Fruit fly (Drosophila melanogaster): ENCODE measurements around the gene Cyp6a16.

Cyp6a16 gene

DNA sequence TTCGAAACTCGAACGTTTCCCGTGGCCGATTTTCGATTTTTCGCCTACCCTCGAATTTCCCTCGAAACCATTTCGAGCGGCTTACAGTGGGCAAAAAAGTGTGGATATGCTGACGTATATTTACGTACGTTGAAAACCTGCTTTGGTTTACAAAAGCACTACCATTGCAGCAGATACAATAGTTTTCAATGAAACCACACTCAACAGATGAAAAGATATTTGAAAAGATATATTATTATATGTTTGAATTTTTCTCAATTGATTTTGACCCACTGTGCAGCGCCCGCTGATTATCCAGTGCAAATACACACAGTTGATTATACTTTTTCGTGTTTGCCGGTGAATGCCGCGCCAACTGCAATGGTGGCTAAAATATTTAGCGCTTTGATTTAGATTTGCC is 13.5 kb downstream of the Cyp6a16 start (continued):
- TF ChIP-seq CG12071 (GFP tag; optimal IDR thresholded peaks at IDR 0.05) (no peak), E2f2 (GFP tag; IDR thresholded peaks at IDR 0.05) (0 out of 2 replicates have a peak, but pooled peaks have one; percentile 30), CG18764 (GFP tag; optimal IDR thresholded peaks at IDR 0.05) (no peak), sima (GFP tag; optimal IDR thresholded peaks at IDR 0.05) (no peak), crol (GFP tag; IDR thresholded peaks at IDR 0.05) (no peak), en (GFP tag; optimal IDR thresholded peaks at IDR 0.05) (no peak), ERR (GFP tag; optimal IDR thresholded peaks at IDR 0.05) (no peak), chinmo (GFP tag; IDR thresholded peaks at IDR 0.05; ENCODE audit: partially characterized antibody) (no peak), gt (GFP tag; IDR thresholded peaks at IDR 0.05) (no peak), stc (GFP tag; IDR thresholded peaks at IDR 0.05) (no peak), cas (GFP tag; IDR thresholded peaks at IDR 0.05) (no peak), ssp (GFP tag; IDR thresholded peaks at IDR 0.05) (no peak), Sry-δ (GFP tag; optimal IDR thresholded peaks at IDR 0.05) (no peak), Sox100B (GFP tag; optimal IDR thresholded peaks at IDR 0.05) (peak; percentile 5), fu2 (GFP tag; optimal IDR thresholded peaks at IDR 0.05) (no peak), luna (GFP tag; optimal IDR thresholded peaks at IDR 0.05) (no peak), CG13123 (GFP tag; optimal IDR thresholded peaks at IDR 0.05) (no peak), br (optimal IDR thresholded peaks at IDR 0.05) (no peak), Bgb (GFP tag; IDR thresholded peaks at IDR 0.05; ENCODE audit: partially characterized antibody) (no peak), h (optimal IDR thresholded peaks at IDR 0.05) (no peak), CG11398 (GFP tag; optimal IDR thresholded peaks at IDR 0.05) (no peak), MESR4 (GFP tag; optimal IDR thresholded peaks at IDR 0.05) (no peak), CG34422 (GFP tag; IDR thresholded peaks at IDR 0.05) (no peak), Rx (GFP tag; IDR thresholded peaks at IDR 0.05) (peak; percentile 31; the same call in 1 of the 2 replicates), usp (GFP tag; optimal IDR thresholded peaks at IDR 0.05) (no peak), Pdp1 (GFP tag; optimal IDR thresholded peaks at IDR 0.05) (no peak), Aef1 (GFP tag; IDR thresholded peaks at IDR 0.05) (no peak), Chrac-16 (GFP tag; optimal IDR thresholded peaks at IDR 0.05) (no peak), Antp (GFP tag; optimal IDR thresholded peaks at IDR 0.05) (no peak), Stat92E (GFP tag; optimal IDR thresholded peaks at IDR 0.05) (no peak), CG34376 (GFP tag; optimal IDR thresholded peaks at IDR 0.05) (no peak), sug (tag; optimal IDR thresholded peaks at IDR 0.05) (no peak), PHDP (tag; optimal IDR thresholded peaks at IDR 0.05) (no peak), al (GFP tag; IDR thresholded peaks at IDR 0.05) (no peak), NC2β (GFP tag; optimal IDR thresholded peaks at IDR 0.05) (no peak), slou (GFP tag; optimal IDR thresholded peaks at IDR 0.05) (peak; percentile 33), Deaf1 (tag; optimal IDR thresholded peaks at IDR 0.05) (no peak), CG14667 (GFP tag; IDR thresholded peaks at IDR 0.05) (no peak), zen2 (GFP tag; IDR thresholded peaks at IDR 0.05; ENCODE audit: partially characterized antibody) (no peak), klu (GFP tag; IDR thresholded peaks at IDR 0.05) (no peak), cwo (GFP tag; optimal IDR thresholded peaks at IDR 0.05) (no peak), so (GFP tag; IDR thresholded peaks at IDR 0.05) (0 out of 3 replicates have a peak, but pooled peaks have one; percentile 32), CG11560 (tag; IDR thresholded peaks at IDR 0.05) (no peak), Opbp (GFP tag; IDR thresholded peaks at IDR 0.05; ENCODE audit: partially characterized antibody) (no peak), E2f1 (GFP tag; IDR thresholded peaks at IDR 0.05) (0 out of 2 replicates have a peak, but pooled peaks have one; percentile 11), CG6683 (GFP tag; optimal IDR thresholded peaks at IDR 0.05) (no peak), CG12744 (GFP tag; optimal IDR thresholded peaks at IDR 0.05) (no peak), pho (GFP tag; optimal IDR thresholded peaks at IDR 0.05) (no peak), sd (tag; optimal IDR thresholded peaks at IDR 0.05) (no peak), CG6791 (GFP tag; IDR thresholded peaks at IDR 0.05; ENCODE audit: partially characterized antibody) (no peak), dysf (GFP tag; IDR thresholded peaks at IDR 0.05) (0 out of 3 replicates have a peak, but pooled peaks have one; percentile 50), Spps (tag; optimal IDR thresholded peaks at IDR 0.05) (no peak), insv (GFP tag; optimal IDR thresholded peaks at IDR 0.05) (no peak)

Measured in whole organism, embryonic.